Worm (Caenorhabditis elegans): ENCODE results near the gene F23H12.5.
A peak's percentile ranks its signal among the peaks of the same experiment; 100 is the strongest.

DNA sequence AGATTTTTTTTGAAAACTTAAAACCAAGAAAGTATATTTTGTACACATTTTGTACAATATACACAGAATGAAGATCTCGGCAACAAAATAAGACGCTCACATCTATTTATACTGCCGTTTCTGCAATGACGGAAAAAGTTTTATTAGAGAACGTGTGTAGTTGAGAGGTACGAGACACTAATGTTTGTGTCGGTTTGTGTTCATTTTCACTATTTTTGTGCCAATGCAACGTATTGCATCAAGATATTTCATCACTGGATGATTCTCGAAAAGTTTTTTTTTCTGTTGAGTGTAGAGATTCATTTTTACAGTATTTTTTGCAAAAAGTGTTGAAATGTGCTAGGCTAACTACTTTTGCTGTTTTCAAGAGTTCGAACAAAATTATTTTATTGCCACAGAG, 50.5 kb downstream of the F23H12.5 start:
- no peak for TF ChIP-seq unc-86 (tag; optimal IDR thresholded peaks at IDR 0.05)
- TF ChIP-seq blmp-1 (tag; optimal IDR thresholded peaks at IDR 0.05) = peak; percentile 48
- no peak for TF ChIP-seq ztf-11 (tag; optimal IDR thresholded peaks at IDR 0.05)
- TF ChIP-seq nhr-90 (tag; optimal IDR thresholded peaks at IDR 0.05; ENCODE audit: poor library complexity) = no peak
- TF ChIP-seq elt-2 (tag; optimal IDR thresholded peaks at IDR 0.05) = no peak
- TF ChIP-seq fkh-10 (GFP tag; optimal IDR thresholded peaks at IDR 0.05) = no peak
